Worm (Caenorhabditis elegans): ENCODE measurements around the gene msrp-4.
A peak's percentile ranks its signal among the peaks of the same experiment; 100 is the strongest.
"Not testable (repeated sequence)": the region's sequence is repeated elsewhere in the genome, so short reads cannot be mapped to it uniquely, and the experiment has no call there.

msrp-4 gene

ce11 chrII:822730-823129 is at the start of gene msrp-4:
TSS of gene msrp-4 (minus strand) at chrII:822830.
- not testable (repeated sequence) for TF ChIP-seq nhr-25 (tag; optimal IDR thresholded peaks at IDR 0.05; ENCODE audit: borderline replicate concordance, insufficient read depth); skn-1 (tag; optimal IDR thresholded peaks at IDR 0.05); nhr-237 (tag; optimal IDR thresholded peaks at IDR 0.05)

ce11 chrII:869316-869715 is 46.7 kb upstream of the msrp-4 start:
- TF ChIP-seq unc-62 (GFP tag; optimal IDR thresholded peaks at IDR 0.05 in 1 of 2) (peak in 1 of 2 experiments; percentile 84), unc-62 (tag; optimal IDR thresholded peaks at IDR 0.05) (no peak), aha-1 (tag) (peak; percentile 68), unc-39 (tag; optimal IDR thresholded peaks at IDR 0.05) (no peak)

- TF ChIP-seq arid-1 (GFP tag; conservative IDR thresholded peaks at IDR 0.05), result no peak
- TF ChIP-seq gei-8 (GFP tag; optimal IDR thresholded peaks at IDR 0.05), result no peak
- TF ChIP-seq Y105C5A.15 (GFP tag; IDR thresholded peaks at IDR 0.05), result no peak
- no peak for TF ChIP-seq dmd-9 (GFP tag; IDR thresholded peaks at IDR 0.05)
- TF ChIP-seq dmd-8 (GFP tag; IDR thresholded peaks at IDR 0.05), result no peak
- no peak for TF ChIP-seq nhr-41 (GFP tag; IDR thresholded peaks at IDR 0.05)
- TF ChIP-seq spr-3 (GFP tag; optimal IDR thresholded peaks at IDR 0.05), result no peak
- TF ChIP-seq daf-19 (GFP tag; conservative IDR thresholded peaks at IDR 0.05), result no peak
- TF ChIP-seq pqm-1 (tag; optimal IDR thresholded peaks at IDR 0.05), result no peak
- no peak for TF ChIP-seq daf-16 (GFP tag; optimal IDR thresholded peaks at IDR 0.05)
- no peak for TF ChIP-seq daf-16 (tag; optimal IDR thresholded peaks at IDR 0.05)
- TF ChIP-seq nhr-77 (tag; optimal IDR thresholded peaks at IDR 0.05), result no peak
Measured at ce11 chrII:868240-868864, 45.7 kb upstream of the msrp-4 start, which contains the start of gene fbxc-51. TSS of gene fbxc-51 (plus strand) at chrII:868814.

ce11 chrII:866801-867200 is 44.2 kb upstream of the msrp-4 start, which contains the start of gene Y46B2A.3:
TSS of gene Y46B2A.3 (minus strand) at chrII:866901.
- TF ChIP-seq fkh-10 (GFP tag; optimal IDR thresholded peaks at IDR 0.05) (no peak), aha-1 (tag) (peak; percentile 35)

ce11 chrII:861564-861963 is 38.9 kb upstream of the msrp-4 start, which contains the start of gene Y46B2A.4:
TSS of gene Y46B2A.4 (plus strand) at chrII:861864.
- no peak for TF ChIP-seq R02D3.7 (tag; optimal IDR thresholded peaks at IDR 0.05)
- TF ChIP-seq daf-8 (GFP tag; IDR thresholded peaks at IDR 0.05), result no peak
- TF ChIP-seq mes-2 (tag; optimal IDR thresholded peaks at IDR 0.05; ENCODE audit: poor library complexity, severe bottlenecking), result no peak
- no peak for TF ChIP-seq fos-1 (tag; optimal IDR thresholded peaks at IDR 0.05)
- TF ChIP-seq attf-4 (tag; optimal IDR thresholded peaks at IDR 0.05), result no peak

- TF ChIP-seq nhr-11 (tag; optimal IDR thresholded peaks at IDR 0.05); Y48G9A.11 (GFP tag; IDR thresholded peaks at IDR 0.05); ceh-28 (tag; optimal IDR thresholded peaks at IDR 0.05): not testable (repeated sequence)
Measured at ce11 chrII:850567-850966, 27.9 kb upstream of the msrp-4 start, which contains the start of gene F28A10.5. TSS of gene F28A10.5 (minus strand) at chrII:850667.

DNA sequence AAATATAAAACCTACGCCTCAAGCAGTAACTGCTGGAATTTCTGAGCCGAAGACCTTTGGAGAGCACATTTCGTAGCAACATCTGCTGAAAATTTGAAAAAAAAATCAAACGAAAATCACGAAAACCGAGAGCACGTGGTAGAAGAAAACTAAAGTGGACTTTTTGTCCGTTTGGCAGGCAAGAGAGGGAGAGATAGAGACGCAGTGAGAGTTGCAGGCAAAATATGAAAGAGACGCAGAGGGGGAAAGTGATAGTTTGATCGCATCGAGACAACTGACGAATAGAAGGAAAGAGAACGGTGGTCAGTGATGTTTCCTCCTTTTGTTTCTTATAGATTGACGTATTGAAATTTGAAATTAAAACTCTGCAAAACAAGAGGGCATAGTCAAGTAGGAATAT is 25.9 kb upstream of the msrp-4 start, which contains the start of the genes acdh-9 and F28A10.13:
acdh-9 (minus strand) TSS at position 85 of the 400 bp plus-strand sequence.
F28A10.13 (plus strand) TSS at position 294 of the 400 bp plus-strand sequence.
- TF ChIP-seq hmg-1.1 (GFP tag; IDR thresholded peaks at IDR 0.05) (peak; percentile 52; the same call in 1 of the 2 replicates), nhr-111 (GFP tag; optimal IDR thresholded peaks at IDR 0.05) (no peak), fos-1 (tag; optimal IDR thresholded peaks at IDR 0.05) (no peak), egl-27 (tag; optimal IDR thresholded peaks at IDR 0.05) (no peak), mep-1 (tag; optimal IDR thresholded peaks at IDR 0.05) (peak; percentile 84), pha-4 (GFP tag; IDR thresholded peaks at IDR 0.05) (no peak), pha-4 (tag; optimal IDR thresholded peaks at IDR 0.05) (peak; percentile 57), spr-1 (tag; optimal IDR thresholded peaks at IDR 0.05) (no peak), set-16 (GFP tag; IDR thresholded peaks at IDR 0.05) (no peak), aly-2 (tag; optimal IDR thresholded peaks at IDR 0.05) (no peak), nhr-28 (tag; optimal IDR thresholded peaks at IDR 0.05) (peak; percentile 83), saeg-2 (GFP tag; IDR thresholded peaks at IDR 0.05) (no peak), mxl-3 (GFP tag; optimal IDR thresholded peaks at IDR 0.05) (peak; percentile 89), ceh-28 (tag; optimal IDR thresholded peaks at IDR 0.05) (no peak), ztf-7 (tag; optimal IDR thresholded peaks at IDR 0.05) (no peak), zfp-3 (GFP tag; conservative IDR thresholded peaks at IDR 0.05) (no peak)
